Worm (Caenorhabditis elegans): ENCODE results near the gene F58G1.3.

DNA sequence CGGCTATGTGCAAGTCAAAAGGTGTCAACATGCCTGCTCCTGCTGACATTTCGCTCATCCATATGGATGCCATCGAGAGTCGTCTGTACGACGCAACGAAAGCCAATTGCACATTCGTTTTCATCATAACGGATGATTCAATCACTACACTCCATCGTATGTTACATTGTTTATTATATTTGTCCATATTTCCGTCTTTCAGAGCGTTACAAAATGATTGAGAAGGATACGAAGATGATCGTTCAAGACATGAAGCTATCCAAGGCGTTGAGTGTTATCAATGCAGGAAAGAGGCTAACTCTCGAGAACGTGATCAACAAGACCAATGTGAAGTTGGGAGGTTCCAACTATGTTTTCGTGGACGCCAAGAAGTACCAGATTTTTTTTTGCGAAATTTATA is 6.7 kb downstream of the F58G1.3 start:
- TF ChIP-seq lin-11 (tag; optimal IDR thresholded peaks at IDR 0.05) (no peak), unc-39 (tag; optimal IDR thresholded peaks at IDR 0.05) (no peak), skn-1 (tag; optimal IDR thresholded peaks at IDR 0.05) (no peak), blmp-1 (tag; optimal IDR thresholded peaks at IDR 0.05; ENCODE audit: insufficient read depth) (no peak), unc-62 (GFP tag; optimal IDR thresholded peaks at IDR 0.05) (no peak), nhr-10 (tag; optimal IDR thresholded peaks at IDR 0.05) (no peak)

All from whole organism, L2 larva.